Worm (Caenorhabditis elegans): ENCODE measurements around the gene nhr-187.

nhr-187 gene

DNA sequence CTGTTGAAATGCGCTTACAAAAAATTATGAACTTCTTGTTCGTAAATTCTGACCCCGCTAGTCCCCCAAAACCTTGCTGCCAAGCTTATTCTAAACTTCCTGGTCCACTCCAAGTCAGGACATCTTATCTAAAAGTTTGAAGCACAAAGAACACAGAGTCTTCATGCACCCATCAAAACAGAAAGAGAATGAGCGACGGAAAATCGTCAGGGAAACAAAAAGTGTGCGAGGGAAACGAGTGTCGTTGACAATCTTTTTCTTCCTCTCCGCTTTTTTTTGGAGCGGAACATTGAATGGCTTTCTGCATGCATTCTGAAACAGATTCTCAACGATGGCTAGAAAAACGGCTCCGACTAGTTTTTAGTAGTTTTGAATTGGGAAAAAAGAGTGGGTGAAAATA, 37.6 kb downstream of the nhr-187 start:
- TF ChIP-seq mdt-29 (GFP tag; IDR thresholded peaks at IDR 0.05) (no peak), aha-1 (tag) (peak; percentile 97)

DNA sequence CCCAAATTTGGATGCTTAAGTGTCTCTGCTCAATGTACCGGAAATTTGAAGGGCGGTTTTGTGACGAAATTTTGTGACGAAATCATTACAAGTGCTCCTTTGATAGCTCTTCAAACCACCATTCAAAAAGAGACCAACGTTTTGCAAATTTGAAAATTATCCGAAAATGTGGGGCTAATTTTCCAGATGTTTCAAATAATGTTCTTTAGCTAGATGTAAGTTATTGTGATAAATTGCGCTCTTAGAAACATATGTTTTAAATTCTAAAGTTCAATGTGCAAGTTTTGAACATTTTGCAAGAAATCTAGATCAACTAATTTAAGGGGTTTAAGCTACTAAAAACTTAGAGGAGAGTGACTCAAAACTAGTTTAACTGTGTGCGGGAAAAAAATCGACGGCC, 41.9 kb downstream of the nhr-187 start:
- TF ChIP-seq Y105C5A.15 (GFP tag; IDR thresholded peaks at IDR 0.05) (no peak), snpc-4 (tag; optimal IDR thresholded peaks at IDR 0.05) (no peak), Y48G9A.11 (GFP tag; IDR thresholded peaks at IDR 0.05) (no peak), nhr-10 (tag; optimal IDR thresholded peaks at IDR 0.05) (no peak), nhr-48 (tag; optimal IDR thresholded peaks at IDR 0.05) (no peak), hmg-1.1 (GFP tag; IDR thresholded peaks at IDR 0.05) (no peak), mxl-3 (GFP tag; optimal IDR thresholded peaks at IDR 0.05) (no peak), aly-2 (tag; optimal IDR thresholded peaks at IDR 0.05) (no peak), T20F7.1 (GFP tag; optimal IDR thresholded peaks at IDR 0.05) (no peak), nhr-28 (tag; optimal IDR thresholded peaks at IDR 0.05) (no peak), nhr-42 (GFP tag; IDR thresholded peaks at IDR 0.05) (no peak), mep-1 (tag; optimal IDR thresholded peaks at IDR 0.05) (no peak), zag-1 (tag; optimal IDR thresholded peaks at IDR 0.05) (no peak), hif-1 (tag; optimal IDR thresholded peaks at IDR 0.05) (no peak), dmd-8 (GFP tag; IDR thresholded peaks at IDR 0.05) (no peak), hlh-11 (tag; optimal IDR thresholded peaks at IDR 0.05) (no peak), attf-4 (tag; optimal IDR thresholded peaks at IDR 0.05) (no peak)

DNA sequence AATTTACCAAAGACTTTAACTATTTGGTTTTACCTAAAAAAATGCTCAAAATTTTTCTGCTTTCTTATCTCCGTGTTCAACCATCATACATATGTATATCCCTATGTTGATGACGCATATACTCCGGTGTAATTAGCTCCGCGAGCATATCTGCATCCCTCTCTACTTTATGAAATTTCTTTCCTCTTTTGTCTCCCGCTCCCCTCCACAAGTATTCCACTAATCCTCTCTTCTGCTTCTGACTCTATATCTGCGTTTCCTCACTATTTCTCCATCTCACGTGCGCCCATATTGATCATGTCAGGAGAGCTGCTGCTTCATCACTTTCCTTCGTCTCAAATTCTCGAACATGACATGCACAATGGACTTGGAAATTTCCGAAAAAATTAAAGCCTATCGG, 47.8 kb downstream of the nhr-187 start, which contains the start of gene H10D18.1:
H10D18.1 (plus strand) TSS at position 277 of the 400 bp plus-strand sequence.
- TF ChIP-seq mdl-1 (tag; optimal IDR thresholded peaks at IDR 0.05) (peak in 1 of 2 experiments; percentile 6), R02D3.7 (tag; optimal IDR thresholded peaks at IDR 0.05) (no peak), F44E2.7 (GFP tag; IDR thresholded peaks at IDR 0.05) (no peak), pha-4 (GFP tag; IDR thresholded peaks at IDR 0.05) (no peak), pha-4 (tag; optimal IDR thresholded peaks at IDR 0.05) (no peak), php-3 (GFP tag; IDR thresholded peaks at IDR 0.05) (no peak), hlh-30 (tag; optimal IDR thresholded peaks at IDR 0.05; ENCODE audit: insufficient read depth) (peak; percentile 46), nhr-10 (tag; optimal IDR thresholded peaks at IDR 0.05) (no peak)

DNA sequence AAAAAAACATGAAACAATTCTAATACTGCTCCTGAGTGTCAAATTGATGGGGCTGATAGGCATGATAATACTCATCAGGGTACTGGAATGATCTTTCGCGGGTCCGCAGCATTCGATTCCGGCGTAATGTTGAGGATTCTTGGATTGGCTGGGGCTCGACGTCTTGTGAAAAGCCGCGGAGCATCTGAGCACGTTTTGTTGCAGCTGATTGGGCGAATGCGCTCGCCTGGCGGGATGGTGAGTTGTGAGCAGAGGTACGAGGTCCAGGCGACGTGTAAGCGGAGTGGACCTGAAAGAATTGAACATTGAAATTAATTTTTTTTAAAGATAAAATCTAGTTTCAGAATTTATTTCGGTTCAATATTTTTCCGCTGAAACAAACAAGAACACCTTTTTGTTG, 48.7 kb downstream of the nhr-187 start:
- TF ChIP-seq mdl-1 (tag; optimal IDR thresholded peaks at IDR 0.05) (no peak), ceh-82 (tag; optimal IDR thresholded peaks at IDR 0.05) (no peak), duxl-1 (tag; optimal IDR thresholded peaks at IDR 0.05; ENCODE audit: poor library complexity) (no peak), pqm-1 (tag; optimal IDR thresholded peaks at IDR 0.05) (no peak), unc-62 (GFP tag; optimal IDR thresholded peaks at IDR 0.05 in 1 of 2) (no peak), unc-62 (tag; optimal IDR thresholded peaks at IDR 0.05) (no peak), dve-1 (tag; optimal IDR thresholded peaks at IDR 0.05; ENCODE audit: insufficient read depth) (no peak), hlh-11 (tag; optimal IDR thresholded peaks at IDR 0.05) (no peak), egl-27 (tag; optimal IDR thresholded peaks at IDR 0.05) (no peak), zip-2 (tag; optimal IDR thresholded peaks at IDR 0.05) (no peak), nhr-102 (tag; optimal IDR thresholded peaks at IDR 0.05) (no peak), aha-1 (tag) (peak; percentile 7), set-16 (GFP tag; IDR thresholded peaks at IDR 0.05) (peak; percentile 51), ZK337.2 (GFP tag; IDR thresholded peaks at IDR 0.05) (no peak), spr-1 (tag; optimal IDR thresholded peaks at IDR 0.05) (no peak), nhr-48 (tag; optimal IDR thresholded peaks at IDR 0.05) (no peak)

All from whole organism, L4 larva.